Worm (Caenorhabditis elegans) whole organism, midembryonic: ENCODE measurements around the gene hsb-1.

ENCODE experiments used
- T22C8.4 ChIP-seq: fragments of 200-800 bp; sonication (Bioruptor generic); IDR thresholded peaks from 2 replicates; pipeline ENCODE4 v1.3.6; 2022; ENCODE audit warnings: missing genetic modification characterization, missing compliant biosample characterization
- cog-1 ChIP-seq: sonication (generic microtip); optimal IDR thresholded peaks from 2 replicates; lab custom pipeline; 2016; ENCODE audit warnings: missing genetic modification characterization, missing compliant biosample characterization
- flt-1 ChIP-seq: fragments of 200-800 bp; sonication (Bioruptor generic); IDR thresholded peaks from 2 replicates; pipeline ENCODE4 v1.3.6; 2022; ENCODE audit warnings: missing genetic modification characterization, missing compliant biosample characterization
- klf-2 ChIP-seq: fragments of 200-800 bp; sonication (Bioruptor generic); conservative IDR thresholded peaks from 2 replicates; pipeline ENCODE4 v1.3.6; 2022; ENCODE audit warnings: missing genetic modification reagents, missing genetic modification characterization, missing compliant biosample characterization
- med-1 ChIP-seq: sonication (generic microtip); optimal IDR thresholded peaks from 2 replicates; lab custom pipeline; 2017; ENCODE audit warnings: missing genetic modification characterization, mild to moderate bottlenecking, missing compliant biosample characterization, antibody characterized with exemption, missing genetic modification reagents; ENCODE audit not compliant: insufficient read depth
- ref-1 ChIP-seq: fragments of 200-800 bp; sonication (Bioruptor generic); conservative IDR thresholded peaks from 2 replicates; pipeline ENCODE4 v1.3.6; 2022; ENCODE audit warnings: missing genetic modification reagents, missing genetic modification characterization, missing compliant biosample characterization
- ztf-23 ChIP-seq: fragments of 200-800 bp; sonication (Bioruptor generic); IDR thresholded peaks from 2 replicates; pipeline ENCODE4 v1.3.6; 2022; ENCODE audit warnings: missing genetic modification reagents, missing genetic modification characterization, missing compliant biosample characterization
- ztf-29 ChIP-seq: fragments of 200-800 bp; sonication (Bioruptor generic); IDR thresholded peaks from 2 replicates; pipeline ENCODE4 v1.3.6; 2022; ENCODE audit warnings: missing genetic modification reagents, missing genetic modification characterization, missing compliant biosample characterization

ce11 chrIV:12615122-12615745 is 48.2 kb upstream of the hsb-1 start:
- TF ChIP-seq flt-1 (0 out of 2 replicates have a peak, but pooled peaks have one; percentile 37), cog-1 (tag; lab: Kevin White, UChicago) (peak; percentile 30), klf-2 (no peak), T22C8.4 (GFP tag; lab: Robert Waterston, UW) (no peak), ztf-23 (no peak), ref-1 (GFP tag; lab: Robert Waterston, UW) (no peak), ztf-29 (GFP tag; lab: Robert Waterston, UW) (no peak), med-1 (no peak)
